Worm (Caenorhabditis elegans) whole organism, L4 larva: Measurements from ENCODE around the gene brap-2.

ENCODE experiments used
- D1046.2 ChIP-seq: fragments of 200-800 bp; sonication (Bioruptor generic); IDR thresholded peaks from 2 replicates; pipeline ENCODE4 v1.3.6; 2022; ENCODE audit warnings: missing genetic modification characterization, missing compliant biosample characterization
- F26F4.8 ChIP-seq: fragments of 200-800 bp; sonication (Bioruptor generic); conservative IDR thresholded peaks from 2 replicates; pipeline ENCODE4 v1.3.6; 2022; ENCODE audit warnings: missing genetic modification characterization, missing compliant biosample characterization
- F44E2.7 ChIP-seq: fragments of 200-800 bp; sonication (Bioruptor generic); IDR thresholded peaks from 2 replicates; pipeline ENCODE4 v2.1.2; 2022; ENCODE audit warnings: missing genetic modification characterization, missing compliant biosample characterization
- F49E8.2 ChIP-seq: sonication (generic microtip); optimal IDR thresholded peaks from 2 replicates; lab custom pipeline; 2016; ENCODE audit warnings: missing compliant biosample characterization, mild to moderate bottlenecking, missing genetic modification characterization, borderline replicate concordance
- R02D3.7 ChIP-seq: fragments of 150-350 bp; sonication (generic microtip); optimal IDR thresholded peaks from 3 replicates; lab custom pipeline; 2014; ENCODE audit warnings: missing biosample characterization, missing genetic modification characterization
- Y5F2A.4 ChIP-seq: fragments of 200-800 bp; sonication (Bioruptor generic); optimal IDR thresholded peaks from 2 replicates; lab custom pipeline; 2018; ENCODE audit warnings: mild to moderate bottlenecking, missing genetic modification characterization, missing compliant biosample characterization
- ZK337.2 ChIP-seq: fragments of 200-800 bp; sonication (Bioruptor generic); IDR thresholded peaks from 2 replicates; pipeline ENCODE4 v1.3.6; 2022; ENCODE audit warnings: missing genetic modification reagents, missing genetic modification characterization, missing compliant biosample characterization
- aha-1 ChIP-seq: fragments of 150-350 bp; peaks from one replicate; lab custom pipeline; 2014; ENCODE audit warnings: missing biosample characterization, missing genetic modification characterization
- arid-1 ChIP-seq: fragments of 200-800 bp; sonication (Bioruptor generic); conservative IDR thresholded peaks from 2 replicates; pipeline ENCODE4 v1.3.6; 2022; ENCODE audit warnings: missing genetic modification reagents, missing genetic modification characterization, missing compliant biosample characterization
- ceh-20 ChIP-seq: fragments of 200-800 bp; sonication (Bioruptor generic); IDR thresholded peaks from 2 replicates; pipeline ENCODE4 v1.3.6; 2022; ENCODE audit warnings: missing genetic modification reagents, missing genetic modification characterization, missing compliant biosample characterization
- ceh-28 ChIP-seq: fragments of 150-350 bp; optimal IDR thresholded peaks from 2 replicates; lab custom pipeline; 2014; ENCODE audit warnings: missing biosample characterization, missing genetic modification reagents, missing genetic modification characterization
- ceh-32 ChIP-seq: sonication (generic microtip); optimal IDR thresholded peaks from 2 replicates; lab custom pipeline; 2016; ENCODE audit warnings: mild to moderate bottlenecking, missing genetic modification characterization, missing compliant biosample characterization; ENCODE audit not compliant: poor library complexity
- ces-1 ChIP-seq: fragments of 150-350 bp; sonication (generic microtip); optimal IDR thresholded peaks from 4 replicates; lab custom pipeline; 2014; ENCODE audit warnings: missing biosample characterization, missing genetic modification reagents, missing genetic modification characterization
- cey-2 ChIP-seq: sonication (generic microtip); optimal IDR thresholded peaks from 3 replicates; lab custom pipeline; 2017; ENCODE audit warnings: missing genetic modification characterization, mild to moderate bottlenecking, missing compliant biosample characterization, antibody characterized with exemption, borderline replicate concordance; ENCODE audit not compliant: insufficient read depth
- daf-19 ChIP-seq: fragments of 200-800 bp; sonication (Bioruptor generic); conservative IDR thresholded peaks from 2 replicates; pipeline ENCODE4 v1.3.6; 2022; ENCODE audit warnings: missing genetic modification characterization, missing compliant biosample characterization
- dmd-9 ChIP-seq: fragments of 200-800 bp; sonication (Bioruptor generic); IDR thresholded peaks from 2 replicates; pipeline ENCODE4 v1.3.6; 2022; ENCODE audit warnings: missing genetic modification reagents, missing genetic modification characterization, missing compliant biosample characterization
- duxl-1 ChIP-seq: sonication (generic microtip); optimal IDR thresholded peaks from 2 replicates; lab custom pipeline; 2016; ENCODE audit warnings: mild to moderate bottlenecking, missing genetic modification characterization, moderate library complexity, missing compliant biosample characterization; ENCODE audit not compliant: poor library complexity
- egl-27 ChIP-seq: sonication (generic microtip); optimal IDR thresholded peaks from 3 replicates; lab custom pipeline; 2017; ENCODE audit warnings: missing biosample characterization, missing genetic modification reagents, missing genetic modification characterization
- hlh-11 ChIP-seq: fragments of 200-800 bp; sonication (Bioruptor generic); optimal IDR thresholded peaks from 2 replicates; lab custom pipeline; 2018; ENCODE audit warnings: mild to moderate bottlenecking, missing genetic modification characterization, missing compliant biosample characterization
- hlh-30 ChIP-seq: sonication (generic microtip); optimal IDR thresholded peaks from 2 replicates; lab custom pipeline; 2017; ENCODE audit warnings: antibody characterized with exemption, mild to moderate bottlenecking, missing genetic modification characterization, missing compliant biosample characterization; ENCODE audit not compliant: insufficient read depth
- hmg-1.1 ChIP-seq: fragments of 200-800 bp; sonication (Bioruptor generic); IDR thresholded peaks from 2 replicates; pipeline ENCODE4 v1.3.6; 2022; ENCODE audit warnings: missing genetic modification reagents, missing genetic modification characterization, missing compliant biosample characterization
- lin-13 ChIP-seq: fragments of 150-350 bp; optimal IDR thresholded peaks from 2 replicates; lab custom pipeline; 2014; ENCODE audit warnings: missing biosample characterization, missing genetic modification reagents, missing genetic modification characterization
- lsy-2 ChIP-seq, 2 experiments: fragments of 150-350 bp in 1 of 2; sonication (generic microtip) in 1 of 2; optimal IDR thresholded peaks; 2 replicates each; lab custom pipeline; 2014 to 2017; ENCODE audit warnings: missing biosample characterization in 2 of 2, missing genetic modification characterization in 2 of 2
- madf-9 ChIP-seq: fragments of 200-800 bp; sonication (Bioruptor generic); conservative IDR thresholded peaks from 2 replicates; pipeline ENCODE4 v1.3.6; 2022; ENCODE audit warnings: missing genetic modification reagents, missing genetic modification characterization, missing compliant biosample characterization
- nhr-111 ChIP-seq: fragments of 200-800 bp; sonication (Bioruptor generic); optimal IDR thresholded peaks from 2 replicates; lab custom pipeline; 2018; ENCODE audit warnings: mild to moderate bottlenecking, missing genetic modification characterization, missing compliant biosample characterization
- nhr-28 ChIP-seq: fragments of 150-350 bp; optimal IDR thresholded peaks from 2 replicates; lab custom pipeline; 2014; ENCODE audit warnings: missing biosample characterization, missing genetic modification characterization
- sdz-12 ChIP-seq: fragments of 200-800 bp; sonication (Bioruptor generic); optimal IDR thresholded peaks from 2 replicates; lab custom pipeline; 2018; ENCODE audit warnings: mild to moderate bottlenecking, missing genetic modification characterization, missing compliant biosample characterization
- skn-1 ChIP-seq: fragments of 150-350 bp; optimal IDR thresholded peaks from 2 replicates; lab custom pipeline; 2014; ENCODE audit warnings: missing biosample characterization, missing genetic modification characterization
- spr-3 ChIP-seq: fragments of 200-800 bp; sonication (Bioruptor generic); optimal IDR thresholded peaks from 2 replicates; lab custom pipeline; 2018; ENCODE audit warnings: mild to moderate bottlenecking, missing genetic modification characterization, missing compliant biosample characterization
- unc-130 ChIP-seq: sonication (generic microtip); optimal IDR thresholded peaks from 2 replicates; lab custom pipeline; 2016; ENCODE audit warnings: missing genetic modification reagents, missing genetic modification characterization, missing compliant biosample characterization
- unc-62 ChIP-seq, 3 experiments: fragments of 150-350 bp in 1 of 3; sonication (generic microtip); optimal IDR thresholded peaks in 2 of 3; peaks in 1 of 3; 1 replicate in 1 of 3; 2 replicates in 2 of 3; lab custom pipeline; 2014 to 2017; ENCODE audit warnings: missing biosample characterization in 3 of 3, missing genetic modification characterization in 3 of 3, missing genetic modification reagents in 3 of 3, missing genotype in 1 of 3
- vab-7 ChIP-seq: fragments of 200-800 bp; sonication (Bioruptor generic); IDR thresholded peaks from 2 replicates; pipeline ENCODE4 v1.3.6; 2022; ENCODE audit warnings: missing genetic modification reagents, missing genetic modification characterization, missing compliant biosample characterization
- zag-1 ChIP-seq: fragments of 150-350 bp; optimal IDR thresholded peaks from 2 replicates; lab custom pipeline; 2014; ENCODE audit warnings: missing biosample characterization, missing genetic modification characterization
- zfp-3 ChIP-seq: fragments of 200-800 bp; sonication (Bioruptor generic); conservative IDR thresholded peaks from 2 replicates; pipeline ENCODE4 v1.3.6; 2022; ENCODE audit warnings: missing genetic modification reagents, missing genetic modification characterization, missing compliant biosample characterization
- zip-11 ChIP-seq: fragments of 200-800 bp; sonication (Bioruptor generic); IDR thresholded peaks from 2 replicates; pipeline ENCODE4 v1.3.6; 2022; ENCODE audit warnings: missing genetic modification characterization, missing compliant biosample characterization
- zip-2 ChIP-seq: fragments of 150-350 bp; optimal IDR thresholded peaks from 2 replicates; lab custom pipeline; 2014; ENCODE audit warnings: missing biosample characterization, missing genetic modification characterization
- ztf-7 ChIP-seq: fragments of 150-350 bp; optimal IDR thresholded peaks from 2 replicates; lab custom pipeline; 2014; ENCODE audit warnings: missing biosample characterization, missing genetic modification characterization

Gene brap-2

ce11 chrII:5377467-5378238, 15.3 kb downstream of the brap-2 start, which contains the start of gene prdx-2 (continued):
- TF ChIP-seq F49E8.2 (tag; lab: Kevin White, UChicago) (peak; percentile 18), zag-1 (tag; lab: Kevin White, UChicago) (no peak), unc-62 (GFP tag; optimal IDR thresholded peaks at IDR 0.05 in 1 of 2; lab: Kevin White, UChicago) (peak in 1 of 2 experiments; percentile 98), unc-62 (tag; optimal IDR thresholded peaks at IDR 0.05; lab: Kevin White, UChicago) (no peak), duxl-1 (no peak), dmd-9 (GFP tag; lab: Robert Waterston, UW) (no peak), egl-27 (tag; lab: Kevin White, UChicago) (no peak), madf-9 (GFP tag; lab: Robert Waterston, UW) (no peak), zip-11 (GFP tag; lab: Robert Waterston, UW) (no peak), spr-3 (GFP tag; lab: Kevin White, UChicago) (no peak), ceh-28 (tag; lab: Kevin White, UChicago) (no peak), ceh-20 (GFP tag; lab: Robert Waterston, UW) (no peak), hlh-11 (tag; lab: Kevin White, UChicago) (no peak), F44E2.7 (GFP tag; lab: Robert Waterston, UW) (no peak), aha-1 (tag; lab: Kevin White, UChicago) (peak; percentile 22), ceh-32 (no peak), R02D3.7 (tag; lab: Kevin White, UChicago) (no peak), cey-2 (tag; lab: Kevin White, UChicago) (no peak), zfp-3 (GFP tag; lab: Robert Waterston, UW) (no peak), sdz-12 (GFP tag; lab: Kevin White, UChicago) (no peak), ZK337.2 (GFP tag; lab: Robert Waterston, UW) (no peak), nhr-111 (GFP tag; lab: Kevin White, UChicago) (no peak), unc-130 (GFP tag; lab: Kevin White, UChicago) (peak; percentile 56), arid-1 (no peak), lsy-2 (tag; optimal IDR thresholded peaks at IDR 0.05; lab: Kevin White, UChicago) (peak in 1 of 2 experiments; percentile 45), nhr-28 (tag; lab: Kevin White, UChicago) (no peak), Y5F2A.4 (GFP tag; lab: Kevin White, UChicago) (no peak), zip-2 (tag; lab: Kevin White, UChicago) (no peak)
- TF ChIP-seq, all 104 proteins: peak for 9

- TF ChIP-seq hmg-1.1 (no peak), zip-2 (tag; lab: Kevin White, UChicago) (no peak), ces-1 (GFP tag; lab: Kevin White, UChicago) (no peak), nhr-111 (GFP tag; lab: Kevin White, UChicago) (no peak), F26F4.8 (GFP tag; lab: Robert Waterston, UW) (no peak), ztf-7 (tag; lab: Kevin White, UChicago) (no peak), hlh-30 (no peak), madf-9 (GFP tag; lab: Robert Waterston, UW) (no peak), skn-1 (tag; lab: Kevin White, UChicago) (no peak), vab-7 (GFP tag; lab: Robert Waterston, UW) (no peak), daf-19 (GFP tag; lab: Robert Waterston, UW) (no peak), egl-27 (tag; lab: Kevin White, UChicago) (no peak), lin-13 (GFP tag; lab: Kevin White, UChicago) (no peak), D1046.2 (GFP tag; lab: Robert Waterston, UW) (no peak), ceh-20 (GFP tag; lab: Robert Waterston, UW) (no peak)
- TF ChIP-seq, all 104 proteins: peak for 0
Measured at ce11 chrII:5374967-5375366, 18.0 kb downstream of the brap-2 start, which contains the start of gene algn-2. Gene algn-2 (plus strand): TSS chrII:5375267.
